Worm (Caenorhabditis elegans) whole organism, early embryonic: ENCODE measurements around the gene R08C7.4.

ENCODE experiments used
- B0310.2 ChIP-seq: sonication (generic microtip); optimal IDR thresholded peaks from 2 replicates; lab custom pipeline; 2016; ENCODE audit warnings: mild to moderate bottlenecking, missing genetic modification characterization, missing compliant biosample characterization
- ama-1 ChIP-seq: fragments of 150-350 bp; optimal IDR thresholded peaks from 2 replicates; lab custom pipeline; 2014
- ets-7 ChIP-seq: sonication (generic microtip); optimal IDR thresholded peaks from 2 replicates; lab custom pipeline; 2016; ENCODE audit warnings: missing genotype, missing genetic modification characterization, missing compliant biosample characterization
- flt-1 ChIP-seq: fragments of 200-800 bp; sonication (Bioruptor generic); IDR thresholded peaks from 2 replicates; pipeline ENCODE4 v1.3.6; 2022; ENCODE audit warnings: missing genetic modification characterization, missing compliant biosample characterization
- hmg-4 ChIP-seq: fragments of 200-800 bp; sonication (Bioruptor generic); optimal IDR thresholded peaks from 2 replicates; lab custom pipeline; 2018; ENCODE audit warnings: mild to moderate bottlenecking, missing genetic modification characterization, missing compliant biosample characterization
- pes-1 ChIP-seq: fragments of 200-800 bp; sonication (Bioruptor generic); IDR thresholded peaks from 2 replicates; pipeline ENCODE4 v1.3.6; 2022; ENCODE audit warnings: missing genetic modification reagents, missing genetic modification characterization, missing compliant biosample characterization
- scrt-1 ChIP-seq: fragments of 200-800 bp; sonication (Bioruptor generic); IDR thresholded peaks from 2 replicates; pipeline ENCODE4 v1.3.6; 2022; ENCODE audit warnings: missing genetic modification characterization, missing compliant biosample characterization

DNA sequence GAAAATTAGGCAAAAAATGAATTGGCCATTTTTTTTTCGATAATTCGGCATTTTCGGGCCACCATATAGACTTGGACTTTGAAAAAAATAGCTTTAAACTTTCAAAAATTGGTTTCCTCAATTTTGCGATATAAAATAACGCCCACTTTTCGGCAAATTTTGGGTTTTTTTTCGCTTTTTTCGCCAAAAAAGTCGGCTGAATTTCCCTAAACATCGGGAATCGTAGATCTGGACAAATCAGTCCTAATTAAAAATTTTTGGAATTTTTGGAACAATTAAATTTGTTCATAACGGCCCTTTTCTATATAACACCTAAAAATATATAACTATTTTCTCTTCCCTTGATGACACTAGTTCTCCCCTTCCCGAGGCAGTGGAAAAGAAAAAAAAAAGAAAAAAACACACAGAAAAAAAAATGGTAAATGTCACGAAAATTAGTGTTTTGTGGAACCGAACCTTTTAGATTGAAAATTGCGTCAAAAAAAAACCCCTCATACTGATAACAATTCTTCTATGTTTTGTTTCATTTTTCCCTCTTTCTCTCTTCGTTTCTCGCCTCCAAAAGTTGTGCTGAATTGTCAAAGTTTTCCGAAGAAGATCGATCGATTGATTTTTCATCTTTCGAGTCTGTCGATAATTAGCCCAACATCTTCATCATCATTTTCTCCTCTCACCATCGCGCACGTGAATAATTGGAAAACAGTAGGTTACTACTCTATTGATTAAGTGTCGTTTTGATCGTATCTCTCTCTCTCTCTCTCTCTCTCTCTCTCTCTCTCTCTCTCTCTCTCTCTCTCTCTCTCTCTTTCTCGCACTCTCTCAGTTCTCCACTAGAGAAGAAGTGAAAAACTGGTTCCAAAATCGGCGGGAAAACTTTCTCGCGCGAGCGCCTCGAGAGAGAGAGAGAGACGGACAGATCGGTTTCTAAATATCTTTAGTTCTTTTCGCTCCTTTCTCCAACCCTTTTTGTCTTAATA is 34.2 kb upstream of the R08C7.4 start, which contains the start of gene Y24D9A.6:
- TF ChIP-seq ama-1 (lab: Kevin White, UChicago), result no peak
- no peak for TF ChIP-seq flt-1 (GFP tag; lab: Robert Waterston, UW)
- no peak for TF ChIP-seq pes-1
- TF ChIP-seq B0310.2 (tag; lab: Kevin White, UChicago), result no peak
- no peak for TF ChIP-seq scrt-1 (GFP tag; lab: Robert Waterston, UW)
- no peak for TF ChIP-seq ets-7 (tag; lab: Kevin White, UChicago)
- no peak for TF ChIP-seq hmg-4 (GFP tag; lab: Kevin White, UChicago)
